Worm (Caenorhabditis elegans) whole organism, young adult: Measurements from ENCODE around the gene cnnm-1.

Experiments used
- C06A6.2 ChIP-seq: fragments of 200-800 bp; sonication (Bioruptor generic); conservative IDR thresholded peaks from 2 replicates; pipeline ENCODE4 v1.3.6; 2022; ENCODE audit warnings: missing genetic modification characterization, missing compliant biosample characterization
- C17E4.6 ChIP-seq: fragments of 200-800 bp; sonication (Bioruptor generic); IDR thresholded peaks from 2 replicates; pipeline ENCODE4 v1.3.6; 2022; ENCODE audit warnings: missing genetic modification reagents, missing genetic modification characterization, missing compliant biosample characterization
- F10E7.11 ChIP-seq: sonication (generic microtip); optimal IDR thresholded peaks from 2 replicates; lab custom pipeline; 2017; ENCODE audit warnings: mild to moderate bottlenecking, missing genetic modification characterization, moderate library complexity, missing compliant biosample characterization
- F33H1.4 ChIP-seq: fragments of 200-800 bp; sonication (Bioruptor generic); IDR thresholded peaks from 2 replicates; pipeline ENCODE4 v1.3.6; 2022; ENCODE audit warnings: missing genetic modification reagents, missing genetic modification characterization, missing compliant biosample characterization
- F37B4.10 ChIP-seq: fragments of 200-800 bp; sonication (Bioruptor generic); IDR thresholded peaks from 2 replicates; pipeline ENCODE4 v1.3.6; 2022; ENCODE audit warnings: missing genetic modification characterization, missing compliant biosample characterization
- F49E8.2 ChIP-seq: sonication (generic microtip); optimal IDR thresholded peaks from 3 replicates; lab custom pipeline; 2017; ENCODE audit warnings: missing genetic modification characterization, mild to moderate bottlenecking, missing compliant biosample characterization, antibody characterized with exemption, moderate library complexity; ENCODE audit not compliant: insufficient read depth
- F52B5.7 ChIP-seq: sonication (generic microtip); optimal IDR thresholded peaks from 2 replicates; lab custom pipeline; 2016; ENCODE audit warnings: mild to moderate bottlenecking, missing genetic modification characterization, missing compliant biosample characterization
- F57C9.4 ChIP-seq: sonication (generic microtip); optimal IDR thresholded peaks from 2 replicates; lab custom pipeline; 2017; ENCODE audit warnings: mild to moderate bottlenecking, missing genetic modification characterization, missing compliant biosample characterization
- Y95B8A.8 ChIP-seq: fragments of 200-800 bp; sonication (Bioruptor generic); IDR thresholded peaks from 2 replicates; pipeline ENCODE4 v1.3.6; 2022; ENCODE audit warnings: missing genetic modification reagents, missing genetic modification characterization, missing compliant biosample characterization
- ama-1 ChIP-seq, 3 experiments: fragments of 150-350 bp in 1 of 3; sonication (generic microtip) in 2 of 3; optimal IDR thresholded peaks; 2 replicates each; lab custom pipeline; 2014 to 2018; ENCODE audit warnings: missing biosample characterization in 2 of 3, missing genetic modification characterization in 2 of 3, missing genetic modification reagents in 2 of 3
- aptf-3 ChIP-seq: fragments of 200-800 bp; sonication (Bioruptor generic); IDR thresholded peaks from 2 replicates; pipeline ENCODE4 v1.3.6; 2022; ENCODE audit warnings: missing genetic modification characterization, missing compliant biosample characterization
- attf-3 ChIP-seq: fragments of 200-800 bp; sonication (Bioruptor generic); conservative IDR thresholded peaks from 2 replicates; pipeline ENCODE4 v1.3.6; 2022; ENCODE audit warnings: missing genetic modification reagents, missing genetic modification characterization, missing compliant biosample characterization
- attf-6 ChIP-seq: fragments of 200-800 bp; sonication (Bioruptor generic); IDR thresholded peaks from 2 replicates; pipeline ENCODE4 v1.3.6; 2022; ENCODE audit warnings: missing genetic modification reagents, missing genetic modification characterization, missing compliant biosample characterization
- bed-1 ChIP-seq: fragments of 200-800 bp; sonication (Bioruptor generic); IDR thresholded peaks from 2 replicates; pipeline ENCODE4 v1.3.6; 2022; ENCODE audit warnings: missing genetic modification reagents, missing genetic modification characterization, missing compliant biosample characterization
- ceh-79 ChIP-seq: sonication (generic microtip); optimal IDR thresholded peaks from 2 replicates; lab custom pipeline; 2017; ENCODE audit warnings: mild to moderate bottlenecking, missing genetic modification characterization, missing compliant biosample characterization
- egl-44 ChIP-seq: fragments of 200-800 bp; sonication (Bioruptor generic); IDR thresholded peaks from 2 replicates; pipeline ENCODE4 v1.3.6; 2022; ENCODE audit warnings: missing genetic modification reagents, missing genetic modification characterization, missing compliant biosample characterization
- ets-4 ChIP-seq: fragments of 200-800 bp; sonication (Bioruptor generic); optimal IDR thresholded peaks from 2 replicates; lab custom pipeline; 2018; ENCODE audit warnings: mild to moderate bottlenecking, missing genetic modification characterization, missing compliant biosample characterization
- gei-17 ChIP-seq: fragments of 200-800 bp; sonication (Bioruptor generic); optimal IDR thresholded peaks from 2 replicates; lab custom pipeline; 2018; ENCODE audit warnings: mild to moderate bottlenecking, missing genetic modification characterization, missing compliant biosample characterization
- hlh-26 ChIP-seq: fragments of 200-800 bp; sonication (Bioruptor generic); conservative IDR thresholded peaks from 2 replicates; pipeline ENCODE4 v1.3.6; 2022; ENCODE audit warnings: missing genetic modification reagents, missing genetic modification characterization, missing compliant biosample characterization
- hmg-1.2 ChIP-seq: fragments of 200-800 bp; sonication (Bioruptor generic); IDR thresholded peaks from 2 replicates; pipeline ENCODE4 v1.3.6; 2022; ENCODE audit warnings: missing genetic modification reagents, missing genetic modification characterization, missing compliant biosample characterization
- hrde-1 ChIP-seq: sonication (generic microtip); optimal IDR thresholded peaks from 2 replicates; lab custom pipeline; 2016; ENCODE audit warnings: missing genetic modification characterization, mild to moderate bottlenecking, missing compliant biosample characterization, moderate library complexity, missing genotype, missing genetic modification reagents, borderline replicate concordance
- lin-54 ChIP-seq: fragments of 200-800 bp; sonication (Bioruptor generic); optimal IDR thresholded peaks from 2 replicates; lab custom pipeline; 2018; ENCODE audit warnings: mild to moderate bottlenecking, missing genetic modification characterization, missing compliant biosample characterization
- lir-1 ChIP-seq: fragments of 200-800 bp; sonication (Bioruptor generic); conservative IDR thresholded peaks from 2 replicates; pipeline ENCODE4 v1.3.6; 2022; ENCODE audit warnings: missing genetic modification reagents, missing genetic modification characterization, missing compliant biosample characterization
- lsl-1 ChIP-seq: fragments of 200-800 bp; sonication (Bioruptor generic); optimal IDR thresholded peaks from 2 replicates; lab custom pipeline; 2018; ENCODE audit warnings: mild to moderate bottlenecking, missing genetic modification characterization, moderate library complexity, missing compliant biosample characterization
- madf-3 ChIP-seq: fragments of 200-800 bp; sonication (Bioruptor generic); IDR thresholded peaks from 2 replicates; pipeline ENCODE4 v1.3.6; 2022; ENCODE audit warnings: missing genetic modification reagents, missing genetic modification characterization, missing compliant biosample characterization
- madf-8 ChIP-seq: fragments of 200-800 bp; sonication (Bioruptor generic); conservative IDR thresholded peaks from 2 replicates; pipeline ENCODE4 v1.3.6; 2022; ENCODE audit warnings: missing genetic modification reagents, missing genetic modification characterization, missing compliant biosample characterization
- nhr-27 ChIP-seq: fragments of 200-800 bp; sonication (Bioruptor generic); optimal IDR thresholded peaks from 2 replicates; lab custom pipeline; 2018; ENCODE audit warnings: mild to moderate bottlenecking, missing genetic modification characterization, moderate library complexity, missing compliant biosample characterization
- nhr-80 ChIP-seq: sonication (generic microtip); optimal IDR thresholded peaks from 2 replicates; lab custom pipeline; 2016; ENCODE audit warnings: missing genetic modification characterization, missing compliant biosample characterization
- nhr-90 ChIP-seq: sonication (generic microtip); optimal IDR thresholded peaks from 2 replicates; lab custom pipeline; 2016; ENCODE audit warnings: missing genotype, mild to moderate bottlenecking, missing genetic modification characterization, missing compliant biosample characterization
- rec-8 ChIP-seq, 2 experiments: sonication (generic microtip); optimal IDR thresholded peaks; 2 replicates each; lab custom pipeline; 2016; ENCODE audit warnings: mild to moderate bottlenecking in 2 of 2, missing genetic modification characterization in 2 of 2, missing genetic modification reagents in 2 of 2, missing genotype in 2 of 2, missing biosample characterization in 1 of 2, missing compliant biosample characterization in 1 of 2, moderate library complexity in 1 of 2
- rpc-1 ChIP-seq, 2 experiments: fragments of 150-350 bp in 1 of 2; sonication (generic microtip) in 1 of 2; optimal IDR thresholded peaks; 2 replicates each; lab custom pipeline; 2014 to 2018; ENCODE audit warnings: missing biosample characterization in 1 of 2, missing genetic modification characterization in 1 of 2, missing genetic modification reagents in 1 of 2, missing genotype in 1 of 2
- sdz-38 ChIP-seq: sonication (generic microtip); optimal IDR thresholded peaks from 2 replicates; lab custom pipeline; 2016; ENCODE audit warnings: missing genotype, missing genetic modification characterization, missing compliant biosample characterization
- snpc-1.1 ChIP-seq: sonication (generic microtip); optimal IDR thresholded peaks from 2 replicates; lab custom pipeline; 2017; ENCODE audit warnings: missing genetic modification characterization, mild to moderate bottlenecking, missing compliant biosample characterization, antibody characterized with exemption, moderate library complexity, missing genotype, missing genetic modification reagents; ENCODE audit not compliant: insufficient read depth
- snpc-3.4 ChIP-seq: sonication (generic microtip); optimal IDR thresholded peaks from 2 replicates; lab custom pipeline; 2017; ENCODE audit warnings: missing genetic modification characterization, mild to moderate bottlenecking, missing compliant biosample characterization, antibody characterized with exemption, moderate library complexity, missing genotype, missing genetic modification reagents
- snpc-4 ChIP-seq, 5 experiments: fragments of 150-350 bp in 1 of 5; sonication (generic microtip) in 4 of 5; optimal IDR thresholded peaks; 2 replicates each; lab custom pipeline; 2014 to 2018; ENCODE audit warnings: missing genetic modification characterization in 5 of 5, missing biosample characterization in 3 of 5, antibody characterized with exemption in 2 of 5, mild to moderate bottlenecking in 2 of 5, missing compliant biosample characterization in 2 of 5, missing genotype in 2 of 5, moderate library complexity in 2 of 5, missing genetic modification reagents in 1 of 5
- tbp1 ChIP-seq: fragments of 200-800 bp; sonication (Bioruptor generic); optimal IDR thresholded peaks from 2 replicates; lab custom pipeline; 2018; ENCODE audit warnings: mild to moderate bottlenecking, missing genetic modification characterization, missing compliant biosample characterization
- ztf-26 ChIP-seq: sonication (generic microtip); optimal IDR thresholded peaks from 2 replicates; lab custom pipeline; 2017; ENCODE audit warnings: missing genetic modification characterization, missing compliant biosample characterization

cnnm-1 gene

DNA sequence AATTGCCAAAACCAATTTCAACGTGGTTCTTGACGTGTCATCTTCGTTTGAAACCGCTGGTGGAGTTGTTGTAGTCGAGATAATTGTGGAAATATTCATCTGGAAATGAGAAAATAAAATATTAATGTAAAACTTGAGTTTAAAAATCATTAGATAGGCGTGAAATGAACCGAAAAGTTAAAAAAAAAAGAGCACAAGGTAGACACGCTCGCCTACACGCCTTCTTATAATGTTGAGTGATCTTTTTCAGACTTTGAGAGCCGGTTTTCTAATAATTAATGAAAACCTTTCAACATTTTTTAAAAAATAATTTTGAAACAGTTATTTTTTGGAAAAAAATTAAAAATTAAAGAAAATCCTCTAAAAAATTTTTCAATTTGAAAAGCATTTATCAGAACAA lies 24.3 kb upstream of the cnnm-1 start, which contains the start of gene npr-32:
Gene npr-32 (minus strand): TSS at position 101 of the 400 bp plus-strand sequence.
- TF ChIP-seq rec-8 (tag; optimal IDR thresholded peaks at IDR 0.05; lab: Kevin White, UChicago) (no peak), ztf-26 (tag; lab: Kevin White, UChicago) (no peak), F49E8.2 (no peak), tbp1 (GFP tag; lab: Kevin White, UChicago) (no peak), F57C9.4 (tag; lab: Kevin White, UChicago) (no peak), hrde-1 (tag; lab: Kevin White, UChicago) (no peak), bed-1 (GFP tag; lab: Robert Waterston, UW) (no peak), ets-4 (GFP tag; lab: Kevin White, UChicago) (no peak), nhr-27 (tag; lab: Kevin White, UChicago) (no peak)

DNA sequence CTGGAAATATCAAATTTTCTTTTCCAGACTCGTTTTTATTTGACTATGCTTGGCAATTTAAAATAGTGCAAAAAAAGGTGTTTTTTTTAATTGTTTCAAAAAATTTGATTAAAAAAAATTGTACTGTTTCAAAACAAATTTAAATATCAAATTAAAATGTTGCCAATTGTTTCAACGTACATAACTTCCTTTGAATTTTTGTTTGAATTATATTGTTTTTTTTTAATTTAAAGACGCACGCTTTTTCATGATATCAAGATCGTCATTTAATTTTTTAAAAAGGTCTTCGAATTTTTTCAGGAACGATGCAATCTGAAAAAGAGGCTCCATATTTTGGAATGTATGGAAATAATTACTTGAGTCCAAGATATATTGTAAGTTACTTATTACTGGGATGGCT lies 16.8 kb upstream of the cnnm-1 start, which contains the start of gene Y116A8B.4:
Gene Y116A8B.4 (plus strand): TSS at position 301 of the 400 bp plus-strand sequence.
- TF ChIP-seq aptf-3 (GFP tag; lab: Robert Waterston, UW): no peak
- no peak for TF ChIP-seq sdz-38 (tag; lab: Kevin White, UChicago)
- no peak for TF ChIP-seq lsl-1
- no peak for TF ChIP-seq Y95B8A.8 (GFP tag; lab: Robert Waterston, UW)
- no peak for TF ChIP-seq nhr-80 (tag; lab: Kevin White, UChicago)
- TF ChIP-seq hlh-26 (GFP tag; lab: Robert Waterston, UW): no peak
- TF ChIP-seq lin-54 (GFP tag; lab: Kevin White, UChicago): no peak
- TF ChIP-seq attf-6: no peak
- no peak for TF ChIP-seq snpc-3.4
- no peak for TF ChIP-seq madf-8 (GFP tag; lab: Robert Waterston, UW)

DNA sequence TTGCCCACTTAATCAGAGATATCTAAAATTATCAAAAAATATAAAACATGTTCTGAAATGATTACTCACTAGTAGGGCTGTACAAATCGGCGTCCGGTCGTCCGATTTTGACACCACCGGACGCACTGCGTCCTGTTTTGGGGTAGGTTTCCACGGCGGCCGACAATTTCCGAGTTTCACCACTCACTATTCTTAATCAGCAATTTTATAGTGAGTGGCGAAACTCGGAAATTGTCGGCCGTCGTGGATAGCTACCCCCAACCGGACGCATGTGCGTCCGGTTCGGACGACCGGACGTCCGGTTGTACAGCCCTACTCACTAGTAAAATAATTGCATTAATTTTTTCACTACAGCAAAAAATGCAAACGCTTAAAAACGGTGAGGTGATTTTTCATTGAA lies 15.5 kb upstream of the cnnm-1 start:
- TF ChIP-seq snpc-3.4 (peak; percentile 2), attf-6 (0 out of 2 replicates have a peak, but pooled peaks have one; percentile 39), snpc-1.1 (tag; lab: Kevin White, UChicago) (peak; percentile 69), snpc-4 (GFP tag; optimal IDR thresholded peaks at IDR 0.05; lab: Kevin White, UChicago) (peak; percentile 59), snpc-4 (tag; optimal IDR thresholded peaks at IDR 0.05; lab: Kevin White, UChicago) (peak in 3 of 4 experiments; percentile 9 to 92 (median 72))

DNA sequence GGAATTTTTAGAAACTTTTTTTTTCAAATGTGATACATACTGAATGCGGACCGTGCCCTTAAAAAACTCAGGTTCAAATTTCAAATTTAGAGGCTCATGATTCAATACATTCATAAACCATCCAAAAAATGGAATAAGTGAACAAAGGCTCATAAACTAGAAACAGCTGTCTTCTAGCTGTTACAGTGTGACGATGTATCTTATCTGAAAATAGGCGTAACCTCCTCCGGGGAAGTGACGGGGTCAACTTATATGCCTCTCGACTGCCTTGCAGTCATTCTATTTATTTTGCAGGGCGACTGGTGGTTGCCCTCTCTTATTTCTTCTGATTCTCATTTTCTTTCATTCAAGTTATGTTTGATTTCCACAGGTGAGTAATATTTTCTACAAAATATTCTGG lies 9.4 kb upstream of the cnnm-1 start, which contains the start of gene Y116A8B.1:
Gene Y116A8B.1 (plus strand): TSS at position 301 of the 400 bp plus-strand sequence.
- TF ChIP-seq nhr-90 (tag; lab: Kevin White, UChicago) (no peak), F37B4.10 (GFP tag; lab: Robert Waterston, UW) (no peak), snpc-1.1 (tag; lab: Kevin White, UChicago) (no peak), egl-44 (GFP tag; lab: Robert Waterston, UW) (no peak), F33H1.4 (GFP tag; lab: Robert Waterston, UW) (no peak), C06A6.2 (no peak), ama-1 (optimal IDR thresholded peaks at IDR 0.05; lab: Kevin White, UChicago) (no peak), ama-1 (GFP tag; optimal IDR thresholded peaks at IDR 0.05; lab: Kevin White, UChicago) (no peak), ceh-79 (no peak), lir-1 (GFP tag; lab: Robert Waterston, UW) (no peak), C17E4.6 (GFP tag; lab: Robert Waterston, UW) (no peak), F10E7.11 (no peak), F52B5.7 (tag; lab: Kevin White, UChicago) (no peak), rpc-1 (optimal IDR thresholded peaks at IDR 0.05; lab: Kevin White, UChicago) (no peak), rpc-1 (tag; optimal IDR thresholded peaks at IDR 0.05; lab: Kevin White, UChicago) (no peak), hmg-1.2 (GFP tag; lab: Robert Waterston, UW) (no peak), madf-3 (GFP tag; lab: Robert Waterston, UW) (no peak), gei-17 (GFP tag; lab: Kevin White, UChicago) (no peak), attf-3 (no peak)
